Worm (Caenorhabditis elegans) whole organism, early embryonic: ENCODE measurements around the gene F44D12.16.

Experiments used
- B0310.2 ChIP-seq: sonication (generic microtip); optimal IDR thresholded peaks from 2 replicates; lab custom pipeline; 2016; ENCODE audit warnings: mild to moderate bottlenecking, missing genetic modification characterization, missing compliant biosample characterization
- F13C5.2 ChIP-seq: sonication (generic microtip); optimal IDR thresholded peaks from 2 replicates; lab custom pipeline; 2017; ENCODE audit warnings: mild to moderate bottlenecking, missing genetic modification characterization, inconsistent platforms, missing compliant biosample characterization
- aly-1 ChIP-seq: sonication (generic microtip); optimal IDR thresholded peaks from 2 replicates; lab custom pipeline; 2016; ENCODE audit warnings: missing genetic modification characterization, missing compliant biosample characterization
- ama-1 ChIP-seq: fragments of 150-350 bp; optimal IDR thresholded peaks from 2 replicates; lab custom pipeline; 2014
- ceh-13 ChIP-seq: fragments of 200-800 bp; sonication (Bioruptor generic); optimal IDR thresholded peaks from 2 replicates; lab custom pipeline; 2018; ENCODE audit warnings: mild to moderate bottlenecking, missing genetic modification characterization, missing compliant biosample characterization
- ceh-36 ChIP-seq: sonication (generic microtip); optimal IDR thresholded peaks from 2 replicates; lab custom pipeline; 2016; ENCODE audit warnings: missing genetic modification characterization, inconsistent platforms, missing compliant biosample characterization
- ets-7 ChIP-seq: sonication (generic microtip); optimal IDR thresholded peaks from 2 replicates; lab custom pipeline; 2016; ENCODE audit warnings: missing genotype, missing genetic modification characterization, missing compliant biosample characterization
- flt-1 ChIP-seq: fragments of 200-800 bp; sonication (Bioruptor generic); IDR thresholded peaks from 2 replicates; pipeline ENCODE4 v1.3.6; 2022; ENCODE audit warnings: missing genetic modification characterization, missing compliant biosample characterization
- hmbx-1 ChIP-seq: sonication (generic microtip); optimal IDR thresholded peaks from 2 replicates; lab custom pipeline; 2016; ENCODE audit warnings: mild to moderate bottlenecking, missing genetic modification characterization, missing compliant biosample characterization
- hmg-4 ChIP-seq: fragments of 200-800 bp; sonication (Bioruptor generic); optimal IDR thresholded peaks from 2 replicates; lab custom pipeline; 2018; ENCODE audit warnings: mild to moderate bottlenecking, missing genetic modification characterization, missing compliant biosample characterization
- hnd-1 ChIP-seq: sonication (generic microtip); optimal IDR thresholded peaks from 2 replicates; lab custom pipeline; 2016; ENCODE audit warnings: missing genetic modification characterization, missing compliant biosample characterization
- pes-1 ChIP-seq: fragments of 200-800 bp; sonication (Bioruptor generic); IDR thresholded peaks from 2 replicates; pipeline ENCODE4 v1.3.6; 2022; ENCODE audit warnings: missing genetic modification reagents, missing genetic modification characterization, missing compliant biosample characterization
- scrt-1 ChIP-seq: fragments of 200-800 bp; sonication (Bioruptor generic); IDR thresholded peaks from 2 replicates; pipeline ENCODE4 v1.3.6; 2022; ENCODE audit warnings: missing genetic modification characterization, missing compliant biosample characterization
- sea-1 ChIP-seq: fragments of 200-800 bp; sonication (Bioruptor generic); conservative IDR thresholded peaks from 2 replicates; pipeline ENCODE4 v1.3.6; 2022; ENCODE audit warnings: missing genetic modification characterization, missing compliant biosample characterization
- tbx-11 ChIP-seq: fragments of 200-800 bp; sonication (Bioruptor generic); IDR thresholded peaks from 2 replicates; pipeline ENCODE4 v1.3.6; 2022; ENCODE audit warnings: missing genetic modification characterization, missing compliant biosample characterization
- tbx-37 ChIP-seq: fragments of 200-800 bp; sonication (Bioruptor generic); conservative IDR thresholded peaks from 2 replicates; pipeline ENCODE4 v1.3.6; 2022; ENCODE audit warnings: missing genetic modification reagents, missing genetic modification characterization, missing compliant biosample characterization
- tra-4 ChIP-seq: sonication (generic microtip); optimal IDR thresholded peaks from 2 replicates; lab custom pipeline; 2017; ENCODE audit warnings: missing genetic modification characterization, missing compliant biosample characterization

The F44D12.16 gene

ce11 chrIV:10060795-10061194 lies 31.9 kb downstream of the F44D12.16 start:
- TF ChIP-seq ceh-36 (tag; lab: Kevin White, UChicago): no peak

ce11 chrIV:10062728-10063127 lies 33.8 kb downstream of the F44D12.16 start, which contains the start of gene ipla-7:
Gene ipla-7, minus strand, starts transcription at chrIV:10062849.
- TF ChIP-seq hmg-4 (no peak), aly-1 (tag; lab: Kevin White, UChicago) (no peak), flt-1 (GFP tag; lab: Robert Waterston, UW) (no peak), scrt-1 (no peak)

DNA sequence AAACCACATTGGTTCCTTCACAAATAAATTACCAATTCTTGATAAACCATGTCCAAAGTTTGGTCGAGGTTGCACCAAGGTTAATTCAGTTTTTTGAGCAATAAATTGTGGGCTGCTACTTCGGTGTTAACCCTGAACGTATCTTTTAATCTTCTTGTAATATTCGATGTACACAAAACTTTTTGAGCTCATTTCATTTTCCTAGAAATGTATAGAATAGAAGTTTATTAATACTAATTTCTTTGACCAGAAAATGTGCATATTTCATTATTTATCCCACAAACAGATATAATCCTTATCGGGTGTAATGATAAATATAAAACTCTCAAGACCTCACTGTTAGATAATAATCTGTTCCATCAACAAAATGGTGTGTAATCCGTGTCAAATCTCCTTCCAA lies 35.1 kb downstream of the F44D12.16 start:
- TF ChIP-seq scrt-1 (no peak), ets-7 (tag; lab: Kevin White, UChicago) (no peak), ceh-36 (tag; lab: Kevin White, UChicago) (no peak), flt-1 (GFP tag; lab: Robert Waterston, UW) (no peak)

- no peak for TF ChIP-seq tbx-11
- TF ChIP-seq ceh-36 (tag; lab: Kevin White, UChicago): no peak
- no peak for TF ChIP-seq tbx-37
- no peak for TF ChIP-seq tra-4 (tag; lab: Kevin White, UChicago)
- no peak for TF ChIP-seq hnd-1
Observed at ce11 chrIV:10065159-10065558, 36.3 kb downstream of the F44D12.16 start.

- no peak for TF ChIP-seq hnd-1
- no peak for TF ChIP-seq ets-7 (tag; lab: Kevin White, UChicago)
- TF ChIP-seq F13C5.2 (tag; lab: Kevin White, UChicago): no peak
- TF ChIP-seq tbx-11: no peak
- TF ChIP-seq aly-1 (tag; lab: Kevin White, UChicago): no peak
- no peak for TF ChIP-seq ceh-36 (tag; lab: Kevin White, UChicago)
- TF ChIP-seq scrt-1: no peak
- TF ChIP-seq ama-1 (lab: Kevin White, UChicago): no peak
- no peak for TF ChIP-seq flt-1 (GFP tag; lab: Robert Waterston, UW)
- no peak for TF ChIP-seq ceh-13 (GFP tag; lab: Kevin White, UChicago)
- TF ChIP-seq hmbx-1 (tag; lab: Kevin White, UChicago): no peak
- no peak for TF ChIP-seq pes-1 (GFP tag; lab: Robert Waterston, UW)
- no peak for TF ChIP-seq tra-4 (tag; lab: Kevin White, UChicago)
Observed at ce11 chrIV:10066456-10066855, 37.6 kb downstream of the F44D12.16 start.

DNA sequence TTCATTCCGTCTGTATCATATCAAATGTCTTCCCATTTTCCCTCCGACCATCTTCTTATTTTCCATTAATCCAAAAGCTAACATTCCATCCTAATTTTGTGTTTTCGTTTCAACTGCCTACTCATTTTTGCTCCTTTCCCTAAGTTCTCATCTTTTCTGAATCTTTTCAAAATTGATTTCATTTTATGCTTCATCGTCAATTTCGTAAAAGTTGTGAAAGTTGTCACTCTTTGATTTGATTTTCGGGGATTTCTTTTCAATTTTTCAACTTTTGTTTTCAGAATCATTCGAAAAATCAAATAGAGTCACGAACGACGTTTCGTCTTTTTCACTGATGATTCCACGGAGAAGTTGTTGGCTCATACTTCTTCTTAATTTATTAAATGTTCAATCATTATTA lies 38.7 kb downstream of the F44D12.16 start, which contains the start of gene cwn-2:
Gene cwn-2 (plus strand): TSS at position 276 of the 400 bp plus-strand sequence.
- TF ChIP-seq aly-1 (tag; lab: Kevin White, UChicago) (no peak), scrt-1 (no peak), ama-1 (lab: Kevin White, UChicago) (no peak), hnd-1 (no peak), F13C5.2 (tag; lab: Kevin White, UChicago) (no peak), tbx-37 (no peak)

DNA sequence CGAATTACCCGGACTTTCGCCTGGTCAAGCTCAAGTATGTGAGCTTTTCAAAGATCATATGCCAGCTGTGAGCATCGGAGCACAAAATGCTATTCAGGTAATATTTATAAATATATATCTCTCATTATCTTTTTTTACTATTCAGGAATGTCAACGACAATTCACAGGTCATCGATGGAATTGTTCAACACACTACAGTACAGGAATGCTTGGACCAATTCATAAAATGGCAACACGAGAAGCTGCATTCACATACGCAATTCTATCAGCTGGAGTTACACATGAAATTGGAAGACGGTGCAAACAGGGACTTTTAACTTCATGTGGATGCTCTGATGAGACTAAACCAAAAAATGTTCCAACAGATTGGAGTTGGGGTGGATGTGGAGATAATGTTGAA lies 39.4 kb downstream of the F44D12.16 start:
- TF ChIP-seq tbx-37 (no peak), ceh-36 (tag; lab: Kevin White, UChicago) (no peak), tbx-11 (no peak), pes-1 (GFP tag; lab: Robert Waterston, UW) (no peak)

DNA sequence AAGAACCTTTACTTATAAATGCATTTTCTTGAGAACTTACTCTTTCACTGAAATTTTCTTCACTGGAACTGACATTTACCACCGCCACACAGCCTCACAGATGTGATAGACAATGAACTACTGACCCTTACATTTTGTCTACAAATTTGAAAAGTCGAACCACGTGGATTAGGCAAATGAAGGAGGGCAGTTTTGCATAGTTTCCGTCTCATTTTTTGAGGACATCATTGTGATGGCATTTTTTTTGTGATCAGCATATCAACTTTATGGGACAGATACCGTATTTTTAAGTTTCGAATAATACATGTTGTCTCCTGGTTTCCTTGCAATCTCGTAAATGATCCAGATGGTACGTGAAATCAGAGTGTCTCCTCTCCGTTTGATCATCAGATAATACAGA lies 43.6 kb downstream of the F44D12.16 start, which contains the start of gene W01B6.3:
Gene W01B6.3 (minus strand): TSS at position 101 of the 400 bp plus-strand sequence.
- TF ChIP-seq hmg-4 (no peak), aly-1 (tag; lab: Kevin White, UChicago) (no peak), scrt-1 (no peak), ceh-36 (tag; lab: Kevin White, UChicago) (no peak)

DNA sequence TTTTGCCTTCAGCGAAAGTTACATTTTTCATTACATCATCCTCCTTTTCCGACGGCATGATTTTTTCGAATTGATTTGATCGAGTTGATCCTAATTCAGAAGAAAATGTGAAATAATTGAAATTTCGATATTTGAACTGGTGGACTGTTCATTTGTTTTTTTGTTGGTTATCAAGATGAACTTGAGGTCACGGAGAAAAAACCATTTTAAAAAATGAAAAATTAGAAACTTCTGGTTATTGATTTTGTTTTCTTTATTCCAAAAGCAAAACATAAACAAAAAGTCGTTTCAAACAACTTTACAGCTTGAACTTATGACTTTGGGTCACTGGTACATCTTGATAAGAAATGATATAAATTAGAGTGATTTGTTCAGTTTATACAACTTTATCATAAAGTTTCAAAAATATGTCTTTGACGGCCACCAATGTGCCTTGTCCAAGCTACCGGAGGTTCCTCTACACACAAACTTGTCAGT lies 46.2 kb downstream of the F44D12.16 start, which contains the start of the genes ttbk-4 and W01B6.4:
Gene ttbk-4 (minus strand): TSS at position 101 of the 477 bp plus-strand sequence.
Gene W01B6.4 (plus strand): TSS at position 427 of the 477 bp plus-strand sequence.
- TF ChIP-seq hmg-4 (no peak), tra-4 (tag; lab: Kevin White, UChicago) (no peak), F13C5.2 (tag; lab: Kevin White, UChicago) (no peak), B0310.2 (tag; lab: Kevin White, UChicago) (no peak), ama-1 (lab: Kevin White, UChicago) (no peak)

DNA sequence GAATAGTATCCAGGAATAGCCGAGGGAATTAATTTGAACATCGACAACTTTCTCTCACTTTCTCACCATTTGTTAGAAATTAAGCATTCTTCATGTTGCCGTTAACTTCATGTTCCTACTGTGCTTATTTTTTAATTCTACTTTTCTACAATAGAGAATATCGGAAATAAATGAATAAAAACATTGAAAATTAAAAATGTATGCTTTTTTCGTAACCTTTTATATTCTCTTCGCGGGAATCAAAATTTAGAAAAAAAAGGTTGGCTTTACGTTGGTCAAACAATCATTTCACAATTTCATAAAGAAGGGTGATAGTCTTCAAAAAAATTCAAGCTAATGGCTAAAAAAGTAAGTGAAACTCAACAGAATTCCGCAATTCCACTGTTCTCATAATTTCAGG lies 47.0 kb downstream of the F44D12.16 start, which contains the start of gene W01B6.5:
Gene W01B6.5 (plus strand): TSS at position 301 of the 400 bp plus-strand sequence.
- TF ChIP-seq flt-1 (GFP tag; lab: Robert Waterston, UW): no peak
- TF ChIP-seq scrt-1: no peak
- no peak for TF ChIP-seq aly-1 (tag; lab: Kevin White, UChicago)
- no peak for TF ChIP-seq pes-1 (GFP tag; lab: Robert Waterston, UW)
- TF ChIP-seq ceh-36 (tag; lab: Kevin White, UChicago): no peak
- no peak for TF ChIP-seq B0310.2 (tag; lab: Kevin White, UChicago)
- no peak for TF ChIP-seq hnd-1
- TF ChIP-seq sea-1 (GFP tag; lab: Robert Waterston, UW): no peak
- TF ChIP-seq tbx-37: no peak
- no peak for TF ChIP-seq F13C5.2 (tag; lab: Kevin White, UChicago)
- no peak for TF ChIP-seq tbx-11
- no peak for TF ChIP-seq ets-7 (tag; lab: Kevin White, UChicago)
- TF ChIP-seq tra-4 (tag; lab: Kevin White, UChicago): no peak
- TF ChIP-seq ceh-13 (GFP tag; lab: Kevin White, UChicago): no peak
- TF ChIP-seq hmg-4: no peak
- TF ChIP-seq ama-1 (lab: Kevin White, UChicago): no peak
